Fruit fly (Drosophila melanogaster) whole organism, prepupa: ENCODE data around the gene Prp39.

Experiments
- Blimp-1 ChIP-seq: fragments of 200-800 bp; sonication (Bioruptor generic); optimal IDR thresholded peaks from 3 replicates; lab custom pipeline; 2017; ENCODE audit warnings: missing biosample characterization, missing genetic modification characterization, mild to moderate bottlenecking, moderate library complexity, missing genetic modification reagents
- CG8632 ChIP-seq: fragments of 200-800 bp; sonication (Bioruptor generic); optimal IDR thresholded peaks from 3 replicates; lab custom pipeline; 2016; ENCODE audit warnings: missing biosample characterization, missing genetic modification characterization
- Eip75B ChIP-seq: fragments of 200-800 bp; sonication (Bioruptor generic); optimal IDR thresholded peaks from 3 replicates; lab custom pipeline; 2016; ENCODE audit warnings: missing biosample characterization, missing genetic modification characterization
- Gug ChIP-seq: fragments of 200-800 bp; sonication (Bioruptor generic); IDR thresholded peaks from 2 replicates; pipeline ENCODE4 v1.3.6; 2022; ENCODE audit warnings: missing biosample characterization, missing genetic modification characterization
- acj6 ChIP-seq: fragments of 200-800 bp; sonication (Bioruptor generic); optimal IDR thresholded peaks from 3 replicates; lab custom pipeline; 2016; ENCODE audit warnings: missing biosample characterization, missing genetic modification characterization
- eg ChIP-seq: fragments of 200-800 bp; sonication (Bioruptor generic); IDR thresholded peaks from 3 replicates; pipeline ENCODE4 v1.3.6; 2022; ENCODE audit warnings: missing biosample characterization, missing genetic modification characterization

DNA sequence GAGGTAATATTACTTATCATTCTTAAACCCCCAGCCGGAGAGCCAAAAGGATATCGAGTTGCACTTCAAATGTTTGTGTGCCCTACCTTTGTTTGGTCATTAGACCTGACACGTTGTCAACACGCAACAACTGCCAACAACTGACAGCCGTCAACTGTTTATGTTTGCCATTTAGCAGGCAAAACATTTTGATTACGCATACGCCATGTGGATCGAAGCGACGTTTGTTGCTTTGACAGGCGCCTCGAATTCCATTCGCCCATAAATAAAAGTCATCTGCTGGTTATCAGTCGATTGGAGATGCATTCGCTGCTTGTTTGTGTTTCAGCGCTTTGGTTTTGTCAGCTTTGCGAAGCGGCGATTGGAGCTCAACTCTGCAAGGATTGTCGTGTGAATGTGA is 22.6 kb upstream of the Prp39 start, which contains the start of gene CG34295:
- TF ChIP-seq acj6 (GFP tag; lab: Kevin White, UChicago) = no peak
- no peak for TF ChIP-seq CG8632 (GFP tag; lab: Kevin White, UChicago)
- no peak for TF ChIP-seq Eip75B (GFP tag; lab: Kevin White, UChicago)
- TF ChIP-seq Blimp-1 (GFP tag; lab: Kevin White, UChicago) = no peak
- TF ChIP-seq Gug = no peak
- TF ChIP-seq eg (GFP tag; lab: Robert Waterston, UW) = no peak
